Worm (Caenorhabditis elegans) whole organism, midembryonic: ENCODE results near the gene gcy-7.

ENCODE experiments used
- T22C8.4 ChIP-seq: fragments of 200-800 bp; sonication (Bioruptor generic); IDR thresholded peaks from 2 replicates; pipeline ENCODE4 v1.3.6; 2022; ENCODE audit warnings: missing genetic modification characterization, missing compliant biosample characterization
- cog-1 ChIP-seq: sonication (generic microtip); optimal IDR thresholded peaks from 2 replicates; lab custom pipeline; 2016; ENCODE audit warnings: missing genetic modification characterization, missing compliant biosample characterization
- klf-2 ChIP-seq: fragments of 200-800 bp; sonication (Bioruptor generic); conservative IDR thresholded peaks from 2 replicates; pipeline ENCODE4 v1.3.6; 2022; ENCODE audit warnings: missing genetic modification reagents, missing genetic modification characterization, missing compliant biosample characterization
- med-1 ChIP-seq: sonication (generic microtip); optimal IDR thresholded peaks from 2 replicates; lab custom pipeline; 2017; ENCODE audit warnings: missing genetic modification characterization, mild to moderate bottlenecking, missing compliant biosample characterization, antibody characterized with exemption, missing genetic modification reagents; ENCODE audit not compliant: insufficient read depth
- ref-1 ChIP-seq: fragments of 200-800 bp; sonication (Bioruptor generic); conservative IDR thresholded peaks from 2 replicates; pipeline ENCODE4 v1.3.6; 2022; ENCODE audit warnings: missing genetic modification reagents, missing genetic modification characterization, missing compliant biosample characterization
- tab-1 ChIP-seq: fragments of 200-800 bp; sonication (Bioruptor generic); IDR thresholded peaks from 2 replicates; pipeline ENCODE4 v1.3.6; 2022; ENCODE audit warnings: missing genetic modification characterization, missing compliant biosample characterization

ce11 chrV:8359792-8360191 lies 27.4 kb upstream of the gcy-7 start, which contains the start of gene F38E1.6:
- TF ChIP-seq med-1 (GFP tag; lab: Kevin White, UChicago) (no peak), klf-2 (GFP tag; lab: Robert Waterston, UW) (no peak), cog-1 (tag; lab: Kevin White, UChicago) (no peak), T22C8.4 (GFP tag; lab: Robert Waterston, UW) (no peak), tab-1 (GFP tag; lab: Robert Waterston, UW) (no peak), ref-1 (GFP tag; lab: Robert Waterston, UW) (no peak)
